Fruit fly (Drosophila melanogaster) whole organism, embryonic: ENCODE measurements around the gene Plzf.
A peak's percentile ranks its signal among the peaks of the same experiment; 100 is the strongest.

ENCODE experiments used
- ATbp ChIP-seq: fragments of 200-800 bp; sonication (Bioruptor generic); optimal IDR thresholded peaks from 2 replicates; lab custom pipeline; 2017; ENCODE audit warnings: missing biosample characterization, mild to moderate bottlenecking, missing genetic modification characterization, missing genetic modification reagents
- B-H2 ChIP-seq: fragments of 200-800 bp; sonication (Bioruptor generic); optimal IDR thresholded peaks from 2 replicates; lab custom pipeline; 2018; ENCODE audit warnings: missing biosample characterization, mild to moderate bottlenecking, missing genetic modification characterization
- Bgb ChIP-seq: fragments of 200-800 bp; sonication (Bioruptor generic); IDR thresholded peaks from 2 replicates; pipeline ENCODE4 v1.3.6; 2022; ENCODE audit warnings: missing biosample characterization, missing genetic modification characterization; ENCODE audit not compliant: partially characterized antibody
- CG10654 ChIP-seq: fragments of 200-800 bp; sonication (Bioruptor generic); optimal IDR thresholded peaks from 2 replicates; lab custom pipeline; 2016; ENCODE audit warnings: missing biosample characterization, missing genetic modification characterization
- CG10959 ChIP-seq: fragments of 200-800 bp; sonication (Bioruptor generic); IDR thresholded peaks from 2 replicates; pipeline ENCODE4 v1.3.6; 2022; ENCODE audit warnings: missing biosample characterization, missing genetic modification characterization
- CG11504 ChIP-seq: fragments of 200-800 bp; sonication (Bioruptor generic); optimal IDR thresholded peaks from 3 replicates; lab custom pipeline; 2019; ENCODE audit warnings: missing biosample characterization, mild to moderate bottlenecking, missing genetic modification characterization, moderate library complexity
- CG1233 ChIP-seq: fragments of 200-800 bp; sonication (Bioruptor generic); optimal IDR thresholded peaks from 4 replicates; lab custom pipeline; 2018; ENCODE audit warnings: missing biosample characterization, mild to moderate bottlenecking, missing genetic modification characterization
- CG12659 ChIP-seq: fragments of 200-800 bp; sonication (Bioruptor generic); optimal IDR thresholded peaks from 3 replicates; lab custom pipeline; 2017; ENCODE audit warnings: mild to moderate bottlenecking, missing biosample characterization, missing genetic modification reagents, missing genetic modification characterization
- CG12769 ChIP-seq: fragments of 200-800 bp; sonication (Bioruptor generic); optimal IDR thresholded peaks from 2 replicates; lab custom pipeline; 2019; ENCODE audit warnings: missing biosample characterization, mild to moderate bottlenecking, missing genetic modification characterization, moderate library complexity
- CG13624 ChIP-seq: fragments of 200-800 bp; sonication (Bioruptor generic); optimal IDR thresholded peaks from 2 replicates; lab custom pipeline; 2016; ENCODE audit warnings: missing biosample characterization, missing genetic modification characterization
- CG14965 ChIP-seq: fragments of 200-800 bp; sonication (Bioruptor generic); optimal IDR thresholded peaks from 2 replicates; lab custom pipeline; 2016; ENCODE audit warnings: missing biosample characterization, missing genetic modification characterization, borderline replicate concordance
- CG1529 ChIP-seq: fragments of 200-800 bp; sonication (Bioruptor generic); optimal IDR thresholded peaks from 3 replicates; lab custom pipeline; 2018; ENCODE audit warnings: missing biosample characterization, missing genetic modification characterization
- CG1647 ChIP-seq: fragments of 200-800 bp; sonication (Bioruptor generic); optimal IDR thresholded peaks from 3 replicates; lab custom pipeline; 2016; ENCODE audit warnings: missing biosample characterization, missing genetic modification characterization
- CG17328 ChIP-seq: fragments of 200-800 bp; sonication (Bioruptor generic); IDR thresholded peaks from 2 replicates; pipeline ENCODE4 v1.3.6; 2022; ENCODE audit warnings: missing biosample characterization, missing genetic modification characterization
- CG17829 ChIP-seq: fragments of 200-800 bp; optimal IDR thresholded peaks from 2 replicates; lab custom pipeline; 2019; ENCODE audit warnings: missing biosample characterization, mild to moderate bottlenecking, missing genetic modification characterization, moderate library complexity
- CG1832 ChIP-seq: fragments of 200-800 bp; sonication (Bioruptor generic); optimal IDR thresholded peaks from 2 replicates; lab custom pipeline; 2017; ENCODE audit warnings: missing biosample characterization, mild to moderate bottlenecking, missing genetic modification characterization, inconsistent platforms
- CG2875 ChIP-seq: fragments of 200-800 bp; sonication (Bioruptor generic); optimal IDR thresholded peaks from 2 replicates; lab custom pipeline; 2017; ENCODE audit warnings: missing biosample characterization, mild to moderate bottlenecking, missing genetic modification characterization, missing genetic modification reagents
- CG32767 ChIP-seq: fragments of 200-800 bp; sonication (Bioruptor generic); IDR thresholded peaks from 2 replicates; pipeline ENCODE4 v1.3.6; 2022; ENCODE audit warnings: missing biosample characterization, missing genetic modification characterization
- CG3407 ChIP-seq: fragments of 200-800 bp; sonication (Bioruptor generic); optimal IDR thresholded peaks from 2 replicates; lab custom pipeline; 2018; ENCODE audit warnings: missing biosample characterization, mild to moderate bottlenecking, missing genetic modification characterization
- CG3995 ChIP-seq: fragments of 200-800 bp; sonication (Bioruptor generic); optimal IDR thresholded peaks from 3 replicates; lab custom pipeline; 2016; ENCODE audit warnings: missing biosample characterization, missing genetic modification characterization
- CG4854 ChIP-seq: fragments of 200-800 bp; sonication (Bioruptor generic); optimal IDR thresholded peaks from 2 replicates; lab custom pipeline; 2016; ENCODE audit warnings: missing biosample characterization, missing genetic modification characterization, inconsistent platforms
- CG7745 ChIP-seq: fragments of 200-800 bp; sonication (Bioruptor generic); optimal IDR thresholded peaks from 2 replicates; lab custom pipeline; 2018; ENCODE audit warnings: missing biosample characterization, mild to moderate bottlenecking, missing genetic modification characterization, moderate library complexity
- CG7987 ChIP-seq: fragments of 200-800 bp; sonication (Bioruptor generic); optimal IDR thresholded peaks from 2 replicates; lab custom pipeline; 2018; ENCODE audit warnings: missing biosample characterization, mild to moderate bottlenecking, missing genetic modification characterization, moderate library complexity
- CG8924 ChIP-seq: fragments of 200-800 bp; optimal IDR thresholded peaks from 3 replicates; lab custom pipeline; 2019; ENCODE audit warnings: missing biosample characterization, mild to moderate bottlenecking, missing genetic modification characterization, moderate library complexity
- CG8944 ChIP-seq: fragments of 200-800 bp; sonication (Bioruptor generic); optimal IDR thresholded peaks from 3 replicates; lab custom pipeline; 2016; ENCODE audit warnings: missing biosample characterization, missing genetic modification characterization
- D ChIP-seq, 2 experiments: fragments of 200-800 bp in 1 of 2; fragments of >200 bp in 1 of 2; sonication (Bioruptor generic) in 1 of 2; optimal IDR thresholded peaks; 2 replicates in 1 of 2; 3 replicates in 1 of 2; lab custom pipeline; 2017; ENCODE audit warnings: mild to moderate bottlenecking in 1 of 2, missing biosample characterization in 1 of 2, missing genetic modification characterization in 1 of 2, missing genetic modification reagents in 1 of 2
- D19B ChIP-seq: fragments of 200-800 bp; sonication (Bioruptor generic); optimal IDR thresholded peaks from 2 replicates; lab custom pipeline; 2017; ENCODE audit warnings: missing biosample characterization, mild to moderate bottlenecking, missing genetic modification characterization
- Dek ChIP-seq: fragments of 200-800 bp; sonication (Bioruptor generic); optimal IDR thresholded peaks from 3 replicates; lab custom pipeline; 2019; ENCODE audit warnings: missing biosample characterization, mild to moderate bottlenecking, missing genetic modification characterization, moderate library complexity
- Dip3 ChIP-seq: fragments of 200-800 bp; sonication (Bioruptor generic); optimal IDR thresholded peaks from 3 replicates; lab custom pipeline; 2016; ENCODE audit warnings: missing biosample characterization, missing genetic modification characterization
- ERR ChIP-seq: fragments of 200-800 bp; sonication (Bioruptor generic); optimal IDR thresholded peaks from 2 replicates; lab custom pipeline; 2016; ENCODE audit warnings: missing biosample characterization, missing genetic modification characterization
- Eip74EF ChIP-seq, 2 experiments: fragments of 200-800 bp in 1 of 2; fragments of >200 bp in 1 of 2; sonication (Bioruptor generic) in 1 of 2; optimal IDR thresholded peaks; 2 replicates each; lab custom pipeline; 2017 to 2019; ENCODE audit warnings: missing biosample characterization in 2 of 2, missing genetic modification characterization in 2 of 2, mild to moderate bottlenecking in 1 of 2, moderate library complexity in 1 of 2
- MESR4 ChIP-seq: fragments of 200-800 bp; sonication (Bioruptor generic); optimal IDR thresholded peaks from 2 replicates; lab custom pipeline; 2018; ENCODE audit warnings: missing biosample characterization, mild to moderate bottlenecking, missing genetic modification characterization, moderate library complexity
- NK7.1 ChIP-seq: fragments of 200-800 bp; sonication (Bioruptor generic); optimal IDR thresholded peaks from 3 replicates; lab custom pipeline; 2016; ENCODE audit warnings: missing biosample characterization, missing genetic modification characterization
- Trl ChIP-seq, 3 experiments: fragments of >200 bp in 2 of 3; fragments of 200-800 bp in 1 of 3; sonication (Bioruptor generic) in 1 of 3; optimal IDR thresholded peaks; 2 replicates in 1 of 3; 3 replicates in 2 of 3; lab custom pipeline; 2016 to 2017; ENCODE audit warnings: missing biosample characterization in 1 of 3, missing genetic modification characterization in 1 of 3
- ase ChIP-seq: fragments of 200-800 bp; sonication (Bioruptor generic); IDR thresholded peaks from 3 replicates; pipeline ENCODE4 v1.3.6; 2022; ENCODE audit warnings: missing biosample characterization, missing genetic modification characterization
- dmrt99B ChIP-seq: fragments of 200-800 bp; sonication (Bioruptor generic); optimal IDR thresholded peaks from 2 replicates; lab custom pipeline; 2018; ENCODE audit warnings: missing biosample characterization, mild to moderate bottlenecking, missing genetic modification characterization, moderate library complexity
- emc ChIP-seq: fragments of 200-800 bp; sonication (Bioruptor generic); optimal IDR thresholded peaks from 2 replicates; lab custom pipeline; 2016; ENCODE audit warnings: missing biosample characterization, missing genetic modification characterization
- fd3F ChIP-seq: fragments of 200-800 bp; sonication (Bioruptor generic); optimal IDR thresholded peaks from 2 replicates; lab custom pipeline; 2018; ENCODE audit warnings: missing biosample characterization, mild to moderate bottlenecking, missing genetic modification characterization, moderate library complexity
- grau ChIP-seq: fragments of 200-800 bp; optimal IDR thresholded peaks from 3 replicates; lab custom pipeline; 2019; ENCODE audit warnings: missing biosample characterization, mild to moderate bottlenecking, missing genetic modification characterization, moderate library complexity
- gro ChIP-seq: fragments of 200-800 bp; sonication (Bioruptor generic); optimal IDR thresholded peaks from 2 replicates; lab custom pipeline; 2016; ENCODE audit warnings: missing biosample characterization, missing genetic modification characterization
- h ChIP-seq: fragments of >200 bp; optimal IDR thresholded peaks from 2 replicates; lab custom pipeline; 2017
- hkb ChIP-seq, 2 experiments: fragments of 200-800 bp in 1 of 2; fragments of >200 bp in 1 of 2; sonication (Bioruptor generic) in 1 of 2; IDR thresholded peaks in 1 of 2; optimal IDR thresholded peaks in 1 of 2; 2 replicates each; pipeline versions ENCODE4 v1.3.6 to Lab custom; 2017 to 2022; ENCODE audit warnings: missing biosample characterization in 1 of 2, missing genetic modification characterization in 1 of 2
- pan ChIP-seq, 4 experiments: fragments of >200 bp in 3 of 4; fragments of 200-800 bp in 1 of 4; sonication (Bioruptor generic) in 1 of 4; optimal IDR thresholded peaks in 3 of 4; IDR thresholded peaks in 1 of 4; 2 replicates each; pipeline versions ENCODE4 v1.3.6 to Lab custom; 2017 to 2022; ENCODE audit warnings: missing biosample characterization in 2 of 4, missing genetic modification characterization in 2 of 4, mixed read lengths in 1 of 4
- scrt ChIP-seq: fragments of 200-800 bp; sonication (Bioruptor generic); optimal IDR thresholded peaks from 2 replicates; lab custom pipeline; 2018; ENCODE audit warnings: missing biosample characterization, mild to moderate bottlenecking, missing genetic modification characterization, moderate library complexity
- sug ChIP-seq: fragments of 200-800 bp; optimal IDR thresholded peaks from 2 replicates; lab custom pipeline; 2019; ENCODE audit warnings: missing biosample characterization, mild to moderate bottlenecking, missing genetic modification characterization, moderate library complexity
- tx ChIP-seq: fragments of 200-800 bp; sonication (Bioruptor generic); optimal IDR thresholded peaks from 2 replicates; lab custom pipeline; 2016; ENCODE audit warnings: missing biosample characterization, missing genetic modification characterization

Plzf gene

DNA sequence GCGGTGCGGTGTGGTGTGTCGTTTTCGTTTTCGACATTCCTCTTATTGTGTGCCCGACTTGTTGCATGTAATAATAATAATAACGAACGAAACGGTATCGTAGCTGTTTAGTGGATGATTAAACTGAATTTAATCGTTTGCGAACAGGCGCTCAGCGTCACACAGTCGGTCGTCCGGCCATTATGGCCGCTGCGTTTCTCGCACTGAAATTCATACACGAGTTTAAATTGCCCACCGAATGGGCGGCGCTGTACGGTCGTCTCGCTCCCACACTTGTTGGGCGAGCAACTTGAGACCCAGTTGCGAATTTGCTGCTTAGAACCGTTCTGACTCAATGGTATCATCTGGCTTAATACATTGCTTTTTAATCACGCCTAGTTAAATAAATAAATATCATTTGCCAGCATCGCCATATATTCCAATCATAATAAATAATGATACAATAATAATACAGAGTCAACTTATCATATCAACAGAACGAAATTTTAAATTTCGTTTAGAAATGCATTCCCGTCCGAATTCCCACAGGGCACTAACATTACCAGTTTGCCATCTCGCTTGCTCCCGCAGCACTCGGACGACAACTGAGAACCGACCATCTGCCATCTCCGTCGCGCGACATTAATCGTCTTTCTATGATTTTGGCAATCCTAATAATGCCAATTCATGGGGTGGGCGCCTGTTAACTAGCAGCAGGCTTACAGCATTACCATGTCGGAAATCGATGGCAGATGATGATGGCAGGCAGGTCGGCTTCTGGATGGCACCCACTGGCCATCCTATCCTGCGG, 37.6 kb downstream of the Plzf start (continued):
- TF ChIP-seq Eip74EF (GFP tag; optimal IDR thresholded peaks at IDR 0.05; lab: Kevin White, UChicago) (peak in 1 of 2 experiments; percentile 26), fd3F (GFP tag; lab: Kevin White, UChicago) (peak; percentile 92), CG13624 (GFP tag; lab: Kevin White, UChicago) (peak; percentile 16), MESR4 (GFP tag; lab: Kevin White, UChicago) (peak; percentile 1), CG12659 (GFP tag; lab: Kevin White, UChicago) (peak; percentile 95), CG17829 (tag; lab: Kevin White, UChicago) (peak; percentile 91), CG1832 (GFP tag; lab: Kevin White, UChicago) (peak; percentile 91), Trl (optimal IDR thresholded peaks at IDR 0.05; lab: Kevin White, UChicago) (no peak), Trl (GFP tag; optimal IDR thresholded peaks at IDR 0.05; lab: Kevin White, UChicago) (peak; percentile 38), tx (GFP tag; lab: Kevin White, UChicago) (peak; percentile 72), grau (tag; lab: Kevin White, UChicago) (peak; percentile 95), CG12769 (tag; lab: Kevin White, UChicago) (peak; percentile 94), ase (GFP tag; lab: Robert Waterston, UW) (no peak), CG4854 (GFP tag; lab: Kevin White, UChicago) (peak; percentile 51), D19B (GFP tag; lab: Kevin White, UChicago) (peak; percentile 67), hkb (optimal IDR thresholded peaks at IDR 0.05; lab: Kevin White, UChicago) (peak; percentile 43), hkb (GFP tag; IDR thresholded peaks at IDR 0.05; lab: Robert Waterston, UW) (no peak), NK7.1 (GFP tag; lab: Kevin White, UChicago) (peak; percentile 31), Dek (tag; lab: Kevin White, UChicago) (peak; percentile 93), CG1529 (GFP tag; lab: Kevin White, UChicago) (peak; percentile 77), pan (optimal IDR thresholded peaks at IDR 0.05; lab: Kevin White, UChicago) (no peak), pan (GFP tag; optimal IDR thresholded peaks at IDR 0.05 in 1 of 2, IDR thresholded peaks at IDR 0.05 in 1 of 2) (no peak), CG7987 (GFP tag; lab: Kevin White, UChicago) (peak; percentile 30), ERR (no peak), D (optimal IDR thresholded peaks at IDR 0.05; lab: Kevin White, UChicago) (no peak), D (GFP tag; optimal IDR thresholded peaks at IDR 0.05; lab: Kevin White, UChicago) (peak; percentile 78), CG8924 (tag; lab: Kevin White, UChicago) (peak; percentile 93), CG1233 (GFP tag; lab: Kevin White, UChicago) (peak; percentile 92), CG7745 (tag; lab: Kevin White, UChicago) (no peak), CG32767 (GFP tag; lab: Robert Waterston, UW) (no peak), sug (tag; lab: Kevin White, UChicago) (peak; percentile 45), gro (no peak), CG3407 (GFP tag; lab: Kevin White, UChicago) (peak; percentile 66), CG1647 (GFP tag; lab: Kevin White, UChicago) (peak; percentile 80), CG17328 (GFP tag; lab: Robert Waterston, UW) (no peak), CG8944 (GFP tag; lab: Kevin White, UChicago) (peak; percentile 59), h (lab: Kevin White, UChicago) (no peak), scrt (no peak), Bgb (GFP tag; lab: Robert Waterston, UW) (no peak), emc (no peak), CG3995 (GFP tag; lab: Kevin White, UChicago) (peak; percentile 73), B-H2 (GFP tag; lab: Kevin White, UChicago) (peak; percentile 93), CG10959 (GFP tag; lab: Robert Waterston, UW) (no peak), CG14965 (GFP tag; lab: Kevin White, UChicago) (no peak), CG11504 (tag; lab: Kevin White, UChicago) (peak; percentile 87), CG10654 (peak; percentile 90), ATbp (peak; percentile 89), CG2875 (peak; percentile 67), dmrt99B (tag; lab: Kevin White, UChicago) (peak; percentile 92), Dip3 (peak; percentile 78)
